Worm (Caenorhabditis elegans) whole organism, L4 larva: ENCODE measurements around the gene K07E1.1.

Source experiments
- ceh-28 ChIP-seq: fragments of 150-350 bp; optimal IDR thresholded peaks from 2 replicates; lab custom pipeline; 2014; ENCODE audit warnings: missing biosample characterization, missing genetic modification reagents, missing genetic modification characterization
- ceh-44 ChIP-seq: fragments of 200-800 bp; sonication (Bioruptor generic); IDR thresholded peaks from 2 replicates; pipeline ENCODE4 v1.3.6; 2022; ENCODE audit warnings: missing genetic modification reagents, missing genetic modification characterization, missing compliant biosample characterization
- dmd-8 ChIP-seq: fragments of 200-800 bp; sonication (Bioruptor generic); IDR thresholded peaks from 2 replicates; pipeline ENCODE4 v1.3.6; 2022; ENCODE audit warnings: missing genetic modification characterization, missing compliant biosample characterization
- dve-1 ChIP-seq: sonication (generic microtip); optimal IDR thresholded peaks from 2 replicates; lab custom pipeline; 2017; ENCODE audit warnings: antibody characterized with exemption, mild to moderate bottlenecking, missing genetic modification characterization, missing compliant biosample characterization; ENCODE audit not compliant: insufficient read depth
- fkh-10 ChIP-seq: fragments of 150-350 bp; optimal IDR thresholded peaks from 2 replicates; lab custom pipeline; 2014; ENCODE audit warnings: missing biosample characterization, missing genetic modification reagents, missing genetic modification characterization
- hlh-30 ChIP-seq: sonication (generic microtip); optimal IDR thresholded peaks from 2 replicates; lab custom pipeline; 2017; ENCODE audit warnings: antibody characterized with exemption, mild to moderate bottlenecking, missing genetic modification characterization, missing compliant biosample characterization; ENCODE audit not compliant: insufficient read depth
- nhr-11 ChIP-seq: fragments of 150-350 bp; optimal IDR thresholded peaks from 2 replicates; lab custom pipeline; 2014; ENCODE audit warnings: missing biosample characterization, missing genetic modification characterization
- nhr-28 ChIP-seq: fragments of 150-350 bp; optimal IDR thresholded peaks from 2 replicates; lab custom pipeline; 2014; ENCODE audit warnings: missing biosample characterization, missing genetic modification characterization
- nhr-76 ChIP-seq: fragments of 150-350 bp; optimal IDR thresholded peaks from 2 replicates; lab custom pipeline; 2014; ENCODE audit warnings: missing biosample characterization, missing genetic modification characterization
- unc-62 ChIP-seq, 3 experiments: fragments of 150-350 bp in 1 of 3; sonication (generic microtip); optimal IDR thresholded peaks in 2 of 3; peaks in 1 of 3; 1 replicate in 1 of 3; 2 replicates in 2 of 3; lab custom pipeline; 2014 to 2017; ENCODE audit warnings: missing biosample characterization in 3 of 3, missing genetic modification characterization in 3 of 3, missing genetic modification reagents in 3 of 3, missing genotype in 1 of 3
- zip-11 ChIP-seq: fragments of 200-800 bp; sonication (Bioruptor generic); IDR thresholded peaks from 2 replicates; pipeline ENCODE4 v1.3.6; 2022; ENCODE audit warnings: missing genetic modification characterization, missing compliant biosample characterization
- ztf-11 ChIP-seq: fragments of 150-350 bp; optimal IDR thresholded peaks from 2 replicates; lab custom pipeline; 2014; ENCODE audit warnings: missing biosample characterization, missing genetic modification characterization

DNA sequence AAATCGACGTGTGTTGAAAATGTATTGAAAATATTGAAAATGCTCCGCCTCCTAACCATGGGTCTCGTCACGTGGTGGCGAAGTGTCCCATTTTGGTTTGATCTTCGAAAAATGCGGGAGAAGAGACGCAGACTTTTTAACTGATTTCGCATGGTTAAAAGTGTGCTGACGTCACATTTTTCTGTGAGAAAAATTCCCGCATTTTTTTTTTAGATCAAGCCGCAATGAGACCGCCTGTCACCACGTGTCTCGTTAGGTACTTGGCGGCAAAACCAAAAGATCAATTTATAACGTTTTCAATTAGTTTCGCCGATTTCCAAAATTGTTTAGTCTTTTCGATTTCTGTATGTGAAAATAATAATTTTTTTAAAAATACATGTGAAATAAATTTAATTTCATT, 25.7 kb upstream of the K07E1.1 start:
- no peak for TF ChIP-seq nhr-11 (tag; lab: Kevin White, UChicago)
- no peak for TF ChIP-seq ztf-11 (tag; lab: Kevin White, UChicago)
- no peak for TF ChIP-seq dmd-8 (GFP tag; lab: Robert Waterston, UW)
- TF ChIP-seq hlh-30 = no peak
- TF ChIP-seq nhr-28 (tag; lab: Kevin White, UChicago) = no peak
- peak in 1 of 2 experiments; percentile 21 for TF ChIP-seq unc-62 (GFP tag; optimal IDR thresholded peaks at IDR 0.05 in 1 of 2; lab: Kevin White, UChicago)
- TF ChIP-seq unc-62 (tag; optimal IDR thresholded peaks at IDR 0.05; lab: Kevin White, UChicago) = no peak
- TF ChIP-seq fkh-10 (GFP tag; lab: Kevin White, UChicago) = no peak
- no peak for TF ChIP-seq ceh-44
- no peak for TF ChIP-seq zip-11 (GFP tag; lab: Robert Waterston, UW)
- TF ChIP-seq nhr-76 (tag; lab: Kevin White, UChicago) = no peak
- TF ChIP-seq dve-1 (tag; lab: Kevin White, UChicago) = no peak
- no peak for TF ChIP-seq ceh-28 (tag; lab: Kevin White, UChicago)
